Worm (Caenorhabditis elegans) whole organism, young adult: Measurements from ENCODE around the gene arrd-13.

Experiments
- B0261.1 ChIP-seq: sonication (generic microtip); optimal IDR thresholded peaks from 2 replicates; lab custom pipeline; 2016; ENCODE audit warnings: mild to moderate bottlenecking, missing genetic modification characterization, moderate library complexity, missing compliant biosample characterization
- B0336.3 ChIP-seq: fragments of 200-800 bp; sonication (Bioruptor generic); IDR thresholded peaks from 2 replicates; pipeline ENCODE4 v1.3.6; 2022; ENCODE audit warnings: missing genetic modification characterization, missing compliant biosample characterization
- F33H1.4 ChIP-seq: fragments of 200-800 bp; sonication (Bioruptor generic); IDR thresholded peaks from 2 replicates; pipeline ENCODE4 v1.3.6; 2022; ENCODE audit warnings: missing genetic modification reagents, missing genetic modification characterization, missing compliant biosample characterization
- F37B4.10 ChIP-seq: fragments of 200-800 bp; sonication (Bioruptor generic); IDR thresholded peaks from 2 replicates; pipeline ENCODE4 v1.3.6; 2022; ENCODE audit warnings: missing genetic modification characterization, missing compliant biosample characterization
- F39B2.1 ChIP-seq: fragments of 200-800 bp; sonication (Bioruptor generic); IDR thresholded peaks from 2 replicates; pipeline ENCODE4 v1.3.6; 2022; ENCODE audit warnings: missing genetic modification reagents, missing genetic modification characterization, missing compliant biosample characterization
- F55B11.4 ChIP-seq: sonication (generic microtip); optimal IDR thresholded peaks from 2 replicates; lab custom pipeline; 2016; ENCODE audit warnings: missing compliant biosample characterization, missing genetic modification characterization, borderline replicate concordance; ENCODE audit not compliant: insufficient read depth
- Y53G8AR.9 ChIP-seq: fragments of 200-800 bp; sonication (Bioruptor generic); conservative IDR thresholded peaks from 2 replicates; pipeline ENCODE4 v1.3.6; 2022; ENCODE audit warnings: missing genetic modification reagents, missing genetic modification characterization, missing compliant biosample characterization
- Y79H2A.3 ChIP-seq: fragments of 200-800 bp; sonication (Bioruptor generic); conservative IDR thresholded peaks from 2 replicates; pipeline ENCODE4 v1.3.6; 2022; ENCODE audit warnings: missing genetic modification reagents, missing genetic modification characterization, missing compliant biosample characterization
- Y95B8A.8 ChIP-seq: fragments of 200-800 bp; sonication (Bioruptor generic); IDR thresholded peaks from 2 replicates; pipeline ENCODE4 v1.3.6; 2022; ENCODE audit warnings: missing genetic modification reagents, missing genetic modification characterization, missing compliant biosample characterization
- akir-1 ChIP-seq: fragments of 200-800 bp; sonication (Bioruptor generic); optimal IDR thresholded peaks from 2 replicates; lab custom pipeline; 2018; ENCODE audit warnings: mild to moderate bottlenecking, missing genetic modification characterization, moderate library complexity, missing compliant biosample characterization
- attf-3 ChIP-seq: fragments of 200-800 bp; sonication (Bioruptor generic); conservative IDR thresholded peaks from 2 replicates; pipeline ENCODE4 v1.3.6; 2022; ENCODE audit warnings: missing genetic modification reagents, missing genetic modification characterization, missing compliant biosample characterization
- ceh-27 ChIP-seq: fragments of 200-800 bp; sonication (Bioruptor generic); optimal IDR thresholded peaks from 2 replicates; lab custom pipeline; 2018; ENCODE audit warnings: mild to moderate bottlenecking, missing genetic modification characterization, moderate library complexity, missing compliant biosample characterization
- ceh-40 ChIP-seq: fragments of 200-800 bp; sonication (Bioruptor generic); IDR thresholded peaks from 2 replicates; pipeline ENCODE4 v1.3.6; 2022; ENCODE audit warnings: missing genetic modification characterization, missing compliant biosample characterization
- ceh-58 ChIP-seq: fragments of 200-800 bp; sonication (Bioruptor generic); IDR thresholded peaks from 2 replicates; pipeline ENCODE4 v1.3.6; 2022; ENCODE audit warnings: missing genetic modification characterization, missing compliant biosample characterization
- dox-1 ChIP-seq: fragments of 200-800 bp; sonication (Bioruptor generic); IDR thresholded peaks from 2 replicates; pipeline ENCODE4 v1.3.6; 2022; ENCODE audit warnings: missing genetic modification reagents, missing genetic modification characterization, missing compliant biosample characterization
- efl-1 ChIP-seq: fragments of 150-350 bp; optimal IDR thresholded peaks from 2 replicates; lab custom pipeline; 2014; ENCODE audit warnings: missing biosample characterization, missing genetic modification reagents, missing genetic modification characterization
- egl-18 ChIP-seq: fragments of 200-800 bp; sonication (Bioruptor generic); IDR thresholded peaks from 2 replicates; pipeline ENCODE4 v1.3.6; 2022; ENCODE audit warnings: missing genetic modification reagents, missing genetic modification characterization, missing compliant biosample characterization
- gei-17 ChIP-seq: fragments of 200-800 bp; sonication (Bioruptor generic); optimal IDR thresholded peaks from 2 replicates; lab custom pipeline; 2018; ENCODE audit warnings: mild to moderate bottlenecking, missing genetic modification characterization, missing compliant biosample characterization
- let-607 ChIP-seq, 2 experiments: fragments of 200-800 bp in 1 of 2; sonication (Bioruptor generic) in 1 of 2; sonication (generic microtip) in 1 of 2; optimal IDR thresholded peaks; 2 replicates each; lab custom pipeline; 2016 to 2018; ENCODE audit warnings: mild to moderate bottlenecking in 2 of 2, missing compliant biosample characterization in 2 of 2, missing genetic modification characterization in 2 of 2, moderate library complexity in 2 of 2, missing genotype in 1 of 2
- lin-35 ChIP-seq, 3 experiments: fragments of 150-350 bp in 2 of 3; sonication (generic microtip) in 1 of 3; optimal IDR thresholded peaks; 2 replicates each; lab custom pipeline; 2014 to 2018; ENCODE audit warnings: missing biosample characterization in 3 of 3, missing genetic modification characterization in 3 of 3, missing genetic modification reagents in 3 of 3
- lir-1 ChIP-seq: fragments of 200-800 bp; sonication (Bioruptor generic); conservative IDR thresholded peaks from 2 replicates; pipeline ENCODE4 v1.3.6; 2022; ENCODE audit warnings: missing genetic modification reagents, missing genetic modification characterization, missing compliant biosample characterization
- madf-10 ChIP-seq: sonication (generic microtip); optimal IDR thresholded peaks from 2 replicates; lab custom pipeline; 2016; ENCODE audit warnings: mild to moderate bottlenecking, missing genetic modification characterization, missing compliant biosample characterization
- madf-6 ChIP-seq: fragments of 200-800 bp; sonication (Bioruptor generic); IDR thresholded peaks from 2 replicates; pipeline ENCODE4 v1.3.6; 2022; ENCODE audit warnings: missing genetic modification reagents, missing genetic modification characterization, missing compliant biosample characterization
- nhr-80 ChIP-seq: sonication (generic microtip); optimal IDR thresholded peaks from 2 replicates; lab custom pipeline; 2016; ENCODE audit warnings: missing genetic modification characterization, missing compliant biosample characterization
- nhr-90 ChIP-seq: sonication (generic microtip); optimal IDR thresholded peaks from 2 replicates; lab custom pipeline; 2016; ENCODE audit warnings: missing genotype, mild to moderate bottlenecking, missing genetic modification characterization, missing compliant biosample characterization
- sea-2 ChIP-seq: fragments of 200-800 bp; sonication (Bioruptor generic); IDR thresholded peaks from 2 replicates; pipeline ENCODE4 v1.3.6; 2022; ENCODE audit warnings: missing genetic modification characterization, missing compliant biosample characterization
- sptf-2 ChIP-seq: fragments of 200-800 bp; sonication (Bioruptor generic); optimal IDR thresholded peaks from 2 replicates; lab custom pipeline; 2018; ENCODE audit warnings: mild to moderate bottlenecking, missing genetic modification characterization, missing compliant biosample characterization
- unc-130 ChIP-seq: sonication (generic microtip); optimal IDR thresholded peaks from 2 replicates; lab custom pipeline; 2016; ENCODE audit warnings: missing genetic modification reagents, missing genetic modification characterization, missing compliant biosample characterization
- unc-62 ChIP-seq: fragments of 150-350 bp; optimal IDR thresholded peaks from 2 replicates; lab custom pipeline; 2014; ENCODE audit warnings: missing biosample characterization, missing genetic modification reagents, missing genetic modification characterization
- xnd-1 ChIP-seq: sonication (generic microtip); optimal IDR thresholded peaks from 2 replicates; lab custom pipeline; 2016; ENCODE audit warnings: missing genotype, missing genetic modification reagents, missing genetic modification characterization, missing compliant biosample characterization
- zfh-2 ChIP-seq: fragments of 200-800 bp; sonication (Bioruptor generic); conservative IDR thresholded peaks from 2 replicates; pipeline ENCODE4 v1.3.6; 2022; ENCODE audit warnings: missing genetic modification reagents, missing genetic modification characterization, missing compliant biosample characterization
- ztf-25 ChIP-seq: fragments of 200-800 bp; sonication (Bioruptor generic); IDR thresholded peaks from 2 replicates; pipeline ENCODE4 v1.3.6; 2022; ENCODE audit warnings: missing genetic modification reagents, missing genetic modification characterization, missing compliant biosample characterization
- ztf-26 ChIP-seq: sonication (generic microtip); optimal IDR thresholded peaks from 2 replicates; lab custom pipeline; 2017; ENCODE audit warnings: missing genetic modification characterization, missing compliant biosample characterization

The arrd-13 gene

DNA sequence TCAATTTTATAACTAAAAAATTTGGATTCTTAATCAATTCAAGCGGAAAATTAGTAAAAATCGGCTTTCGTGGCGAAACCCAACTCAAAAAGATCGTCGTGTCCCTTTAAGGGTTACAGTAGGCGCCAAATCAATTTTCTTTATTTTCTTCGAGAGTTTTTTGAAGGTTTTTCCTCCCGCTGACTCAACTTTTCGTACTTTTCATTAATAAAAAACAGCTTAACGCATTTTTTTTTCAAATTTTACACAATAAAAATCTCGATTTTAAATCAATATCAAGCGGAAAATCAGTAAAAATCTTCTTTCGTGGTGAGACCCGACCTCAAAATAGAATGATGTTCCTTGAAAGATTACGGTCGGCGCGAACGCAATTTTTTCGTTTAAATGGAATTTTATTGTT is 26.1 kb upstream of the arrd-13 start (continued):
- TF ChIP-seq attf-3 (GFP tag; lab: Robert Waterston, UW) (no peak), B0336.3 (GFP tag; lab: Robert Waterston, UW) (0 out of 2 replicates have a peak, but pooled peaks have one; percentile 22), ceh-27 (GFP tag; lab: Kevin White, UChicago) (no peak), F55B11.4 (no peak), dox-1 (GFP tag; lab: Robert Waterston, UW) (peak; percentile 57)

ce11 chrII:13732577-13732976 is 25.6 kb upstream of the arrd-13 start:
- no peak for TF ChIP-seq F37B4.10
- TF ChIP-seq ceh-40 (GFP tag; lab: Robert Waterston, UW): no peak
- no peak for TF ChIP-seq nhr-80 (tag; lab: Kevin White, UChicago)
- TF ChIP-seq ztf-26 (tag; lab: Kevin White, UChicago): no peak
- no peak for TF ChIP-seq F33H1.4 (GFP tag; lab: Robert Waterston, UW)
- no peak for TF ChIP-seq sea-2
- TF ChIP-seq lin-35 (GFP tag; optimal IDR thresholded peaks at IDR 0.05; lab: Kevin White, UChicago): no peak
- TF ChIP-seq sptf-2 (GFP tag; lab: Kevin White, UChicago): no peak
- TF ChIP-seq zfh-2: no peak
- TF ChIP-seq unc-130: no peak
- no peak for TF ChIP-seq ceh-58 (GFP tag; lab: Robert Waterston, UW)
- no peak for TF ChIP-seq akir-1
- TF ChIP-seq gei-17 (GFP tag; lab: Kevin White, UChicago): no peak
- TF ChIP-seq nhr-90 (tag; lab: Kevin White, UChicago): no peak
- TF ChIP-seq B0261.1 (tag; lab: Kevin White, UChicago): no peak
- no peak for TF ChIP-seq madf-10 (tag; lab: Kevin White, UChicago)

DNA sequence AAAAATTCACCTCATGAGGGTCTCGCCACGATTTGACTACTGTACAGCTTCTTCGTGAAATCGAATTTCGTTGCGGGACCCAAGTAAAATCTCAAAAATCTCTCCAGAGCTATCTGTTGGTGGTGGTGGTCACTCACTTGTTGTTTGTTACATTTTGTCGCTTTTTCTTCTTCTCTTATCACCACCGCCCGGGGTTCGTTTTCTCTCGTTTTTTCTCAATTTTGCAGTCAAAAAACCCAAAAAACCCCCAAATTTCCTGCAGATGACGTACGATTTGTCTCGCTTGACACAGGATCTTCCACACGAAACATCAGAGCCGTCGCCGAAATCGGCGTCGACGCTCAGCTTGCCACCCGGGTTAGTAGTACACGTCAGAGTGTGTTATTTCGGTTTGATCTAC is 22.1 kb upstream of the arrd-13 start, which contains the start of gene R06B9.5:
TSS of gene R06B9.5 (plus strand) at position 232 of the 400 bp plus-strand sequence.
- TF ChIP-seq Y95B8A.8 (GFP tag; lab: Robert Waterston, UW) (no peak), lir-1 (GFP tag; lab: Robert Waterston, UW) (no peak), F39B2.1 (GFP tag; lab: Robert Waterston, UW) (no peak), efl-1 (GFP tag; lab: Kevin White, UChicago) (peak; percentile 3)

- no peak for TF ChIP-seq madf-10 (tag; lab: Kevin White, UChicago)
Measured at ce11 chrII:13736906-13737305, 21.3 kb upstream of the arrd-13 start.

- TF ChIP-seq let-607 (tag; optimal IDR thresholded peaks at IDR 0.05; lab: Kevin White, UChicago) (peak in 1 of 2 experiments; percentile 70), Y79H2A.3 (GFP tag; lab: Robert Waterston, UW) (no peak), nhr-80 (tag; lab: Kevin White, UChicago) (peak; percentile 49), xnd-1 (tag; lab: Kevin White, UChicago) (peak; percentile 14)
Measured at ce11 chrII:13737751-13738525, 20.3 kb upstream of the arrd-13 start.

DNA sequence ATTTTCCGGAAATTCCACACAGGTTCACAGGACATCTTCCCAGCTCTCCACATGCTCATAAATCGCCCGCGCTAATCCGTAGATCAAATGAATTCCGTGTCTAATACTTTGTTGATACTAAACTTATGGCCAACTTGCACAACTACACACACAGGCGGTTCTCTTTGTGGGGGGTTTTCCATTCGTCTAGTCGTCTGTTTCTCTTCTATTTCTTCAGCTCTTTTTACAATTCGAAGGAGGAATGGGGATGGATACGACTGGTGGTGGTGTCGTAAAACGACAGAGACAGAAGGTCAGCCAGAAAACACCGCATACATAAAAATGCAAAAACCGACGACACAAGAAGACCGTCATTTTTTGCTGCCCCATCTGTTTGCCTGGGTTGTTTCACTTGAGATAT is 18.8 kb upstream of the arrd-13 start:
- no peak for TF ChIP-seq egl-18 (GFP tag; lab: Robert Waterston, UW)
- no peak for TF ChIP-seq ztf-25 (GFP tag; lab: Robert Waterston, UW)
- no peak for TF ChIP-seq unc-62 (GFP tag; lab: Kevin White, UChicago)
- no peak for TF ChIP-seq Y53G8AR.9 (GFP tag; lab: Robert Waterston, UW)
- TF ChIP-seq madf-6 (GFP tag; lab: Robert Waterston, UW): no peak
- no peak for TF ChIP-seq attf-3 (GFP tag; lab: Robert Waterston, UW)
